Worm (Caenorhabditis elegans): ENCODE measurements around the gene gsp-2.

ce11 chrIII:7308600-7309109 lies 27.7 kb upstream of the gsp-2 start, which contains the start of gene acbp-4:
- TF ChIP-seq nhr-12 (tag; optimal IDR thresholded peaks at IDR 0.05) = no peak
- TF ChIP-seq nhr-237 (tag; optimal IDR thresholded peaks at IDR 0.05) = no peak
- TF ChIP-seq lin-13 (tag; optimal IDR thresholded peaks at IDR 0.05) = no peak
- TF ChIP-seq unc-120 (tag; optimal IDR thresholded peaks at IDR 0.05; ENCODE audit: poor library complexity, severe bottlenecking) = no peak
- no peak for TF ChIP-seq snpc-4 (tag; optimal IDR thresholded peaks at IDR 0.05)
- TF ChIP-seq hlh-1 (tag; optimal IDR thresholded peaks at IDR 0.05) = no peak
- no peak for TF ChIP-seq pha-4 (tag; optimal IDR thresholded peaks at IDR 0.05)
